Fruit fly (Drosophila melanogaster) whole organism, embryonic: ENCODE data around the gene mEFTs.

Experiments
- Adf1 ChIP-seq: fragments of 200-800 bp; sonication (Bioruptor generic); IDR thresholded peaks from 2 replicates; pipeline ENCODE4 v1.3.6; 2022; ENCODE audit warnings: missing biosample characterization, missing genetic modification characterization
- BtbVII ChIP-seq: fragments of 200-800 bp; sonication (Bioruptor generic); optimal IDR thresholded peaks from 3 replicates; lab custom pipeline; 2017; ENCODE audit warnings: missing biosample characterization, mild to moderate bottlenecking, missing genetic modification characterization
- CG14860 ChIP-seq: fragments of 200-800 bp; sonication (Bioruptor generic); IDR thresholded peaks from 3 replicates; pipeline ENCODE4 v1.3.6; 2022; ENCODE audit warnings: missing biosample characterization, missing genetic modification characterization; ENCODE audit not compliant: partially characterized antibody
- CG1529 ChIP-seq: fragments of 200-800 bp; sonication (Bioruptor generic); optimal IDR thresholded peaks from 3 replicates; lab custom pipeline; 2018; ENCODE audit warnings: missing biosample characterization, missing genetic modification characterization
- CG30403 ChIP-seq: fragments of 200-800 bp; sonication (Bioruptor generic); optimal IDR thresholded peaks from 3 replicates; lab custom pipeline; 2016; ENCODE audit warnings: missing biosample characterization, missing genetic modification characterization
- CG33213 ChIP-seq: fragments of 200-800 bp; sonication (Bioruptor generic); optimal IDR thresholded peaks from 3 replicates; lab custom pipeline; 2016; ENCODE audit warnings: missing biosample characterization, missing genetic modification characterization
- CG6765 ChIP-seq: fragments of 200-800 bp; sonication (Bioruptor generic); optimal IDR thresholded peaks from 3 replicates; lab custom pipeline; 2017; ENCODE audit warnings: missing biosample characterization, mild to moderate bottlenecking, missing genetic modification characterization
- CG6854 ChIP-seq: fragments of 200-800 bp; sonication (Bioruptor generic); optimal IDR thresholded peaks from 3 replicates; lab custom pipeline; 2017; ENCODE audit warnings: missing biosample characterization, mild to moderate bottlenecking, missing genetic modification characterization
- CG7556 ChIP-seq: fragments of 200-800 bp; sonication (Bioruptor generic); optimal IDR thresholded peaks from 2 replicates; lab custom pipeline; 2017; ENCODE audit warnings: missing biosample characterization, mild to moderate bottlenecking, missing genetic modification characterization
- CG8089 ChIP-seq: fragments of 200-800 bp; sonication (Bioruptor generic); optimal IDR thresholded peaks from 3 replicates; lab custom pipeline; 2016; ENCODE audit warnings: missing biosample characterization, missing genetic modification characterization
- CG8924 ChIP-seq: fragments of 200-800 bp; optimal IDR thresholded peaks from 3 replicates; lab custom pipeline; 2019; ENCODE audit warnings: missing biosample characterization, mild to moderate bottlenecking, missing genetic modification characterization, moderate library complexity
- CG9437 ChIP-seq: fragments of 200-800 bp; sonication (Bioruptor generic); optimal IDR thresholded peaks from 2 replicates; lab custom pipeline; 2018; ENCODE audit warnings: missing biosample characterization, mild to moderate bottlenecking, missing genetic modification characterization
- CG9727 ChIP-seq: fragments of 200-800 bp; sonication (Bioruptor generic); optimal IDR thresholded peaks from 3 replicates; lab custom pipeline; 2017; ENCODE audit warnings: missing biosample characterization, mild to moderate bottlenecking, missing genetic modification characterization
- CHES-1-like ChIP-seq: fragments of 200-800 bp; sonication (Bioruptor generic); optimal IDR thresholded peaks from 2 replicates; lab custom pipeline; 2016; ENCODE audit warnings: missing biosample characterization, missing genetic modification characterization
- D19A ChIP-seq: fragments of 200-800 bp; optimal IDR thresholded peaks from 3 replicates; lab custom pipeline; 2019; ENCODE audit warnings: missing biosample characterization, mild to moderate bottlenecking, missing genetic modification characterization, moderate library complexity
- Deaf1 ChIP-seq: fragments of 200-800 bp; optimal IDR thresholded peaks from 3 replicates; lab custom pipeline; 2019; ENCODE audit warnings: missing biosample characterization, mild to moderate bottlenecking, missing genetic modification characterization, moderate library complexity
- Dip3 ChIP-seq: fragments of 200-800 bp; sonication (Bioruptor generic); optimal IDR thresholded peaks from 3 replicates; lab custom pipeline; 2016; ENCODE audit warnings: missing biosample characterization, missing genetic modification characterization
- HLH4C ChIP-seq: fragments of 200-800 bp; sonication (Bioruptor generic); IDR thresholded peaks from 3 replicates; pipeline ENCODE4 v1.3.6; 2022; ENCODE audit warnings: missing biosample characterization, missing genetic modification characterization; ENCODE audit not compliant: partially characterized antibody
- Hr3 ChIP-seq: fragments of 200-800 bp; sonication (Bioruptor generic); optimal IDR thresholded peaks from 3 replicates; lab custom pipeline; 2016; ENCODE audit warnings: missing biosample characterization, missing genetic modification characterization
- MTF-1 ChIP-seq: fragments of 200-800 bp; sonication (Bioruptor generic); optimal IDR thresholded peaks from 2 replicates; lab custom pipeline; 2018; ENCODE audit warnings: missing biosample characterization, mild to moderate bottlenecking, missing genetic modification characterization, borderline replicate concordance
- NFAT ChIP-seq: fragments of 200-800 bp; sonication (Bioruptor generic); IDR thresholded peaks from 2 replicates; pipeline ENCODE4 v1.3.6; 2022; ENCODE audit warnings: missing biosample characterization, missing genetic modification characterization
- Nf-YC ChIP-seq: fragments of 200-800 bp; optimal IDR thresholded peaks from 3 replicates; lab custom pipeline; 2019; ENCODE audit warnings: missing biosample characterization, mild to moderate bottlenecking, missing genetic modification characterization, moderate library complexity
- NfI ChIP-seq: fragments of 200-800 bp; sonication (Bioruptor generic); optimal IDR thresholded peaks from 3 replicates; lab custom pipeline; 2018; ENCODE audit warnings: missing biosample characterization, mild to moderate bottlenecking, missing genetic modification characterization, moderate library complexity
- Opbp ChIP-seq: fragments of 200-800 bp; sonication (Bioruptor generic); IDR thresholded peaks from 3 replicates; pipeline ENCODE4 v1.3.6; 2022; ENCODE audit warnings: missing biosample characterization, missing genetic modification characterization; ENCODE audit not compliant: partially characterized antibody
- Xbp1 ChIP-seq: fragments of 200-800 bp; sonication (Bioruptor generic); optimal IDR thresholded peaks from 3 replicates; lab custom pipeline; 2016; ENCODE audit warnings: missing biosample characterization, mild to moderate bottlenecking, missing genetic modification characterization
- ac ChIP-seq: fragments of 200-800 bp; sonication (Bioruptor generic); optimal IDR thresholded peaks from 3 replicates; lab custom pipeline; 2017; ENCODE audit warnings: missing biosample characterization, mild to moderate bottlenecking, missing genetic modification characterization
- ap ChIP-seq: fragments of 200-800 bp; sonication (Bioruptor generic); IDR thresholded peaks from 2 replicates; pipeline ENCODE4 v1.3.6; 2022; ENCODE audit warnings: missing biosample characterization, missing genetic modification characterization
- br ChIP-seq: fragments of >200 bp; optimal IDR thresholded peaks from 2 replicates; lab custom pipeline; 2017
- caup ChIP-seq: fragments of 200-800 bp; sonication (Bioruptor generic); optimal IDR thresholded peaks from 3 replicates; lab custom pipeline; 2017; ENCODE audit warnings: missing biosample characterization, mild to moderate bottlenecking, missing genetic modification characterization, moderate library complexity; ENCODE audit not compliant: severe bottlenecking
- chm ChIP-seq: fragments of 200-800 bp; sonication (Bioruptor generic); IDR thresholded peaks from 2 replicates; pipeline ENCODE4 v1.3.6; 2022; ENCODE audit warnings: missing biosample characterization, missing genetic modification characterization
- crc ChIP-seq: fragments of 200-800 bp; sonication (Bioruptor generic); optimal IDR thresholded peaks from 2 replicates; lab custom pipeline; 2016; ENCODE audit warnings: missing biosample characterization, missing genetic modification characterization
- dimm ChIP-seq: fragments of 200-800 bp; sonication (Bioruptor generic); IDR thresholded peaks from 2 replicates; pipeline ENCODE4 v1.3.6; 2022; ENCODE audit warnings: missing biosample characterization, missing genetic modification characterization
- dmrt11E ChIP-seq: fragments of 200-800 bp; sonication (Bioruptor generic); optimal IDR thresholded peaks from 3 replicates; lab custom pipeline; 2018; ENCODE audit warnings: missing biosample characterization, mild to moderate bottlenecking, missing genetic modification characterization, moderate library complexity
- dmrt99B ChIP-seq: fragments of 200-800 bp; sonication (Bioruptor generic); optimal IDR thresholded peaks from 2 replicates; lab custom pipeline; 2018; ENCODE audit warnings: missing biosample characterization, mild to moderate bottlenecking, missing genetic modification characterization, moderate library complexity
- dysf ChIP-seq: fragments of 200-800 bp; sonication (Bioruptor generic); IDR thresholded peaks from 3 replicates; pipeline ENCODE4 v1.3.6; 2022; ENCODE audit warnings: missing biosample characterization, missing genetic modification characterization
- emc ChIP-seq: fragments of 200-800 bp; sonication (Bioruptor generic); optimal IDR thresholded peaks from 2 replicates; lab custom pipeline; 2016; ENCODE audit warnings: missing biosample characterization, missing genetic modification characterization
- en ChIP-seq: fragments of 200-800 bp; sonication (Bioruptor generic); optimal IDR thresholded peaks from 2 replicates; lab custom pipeline; 2016; ENCODE audit warnings: missing biosample characterization, missing genetic modification characterization
- esg ChIP-seq: fragments of 200-800 bp; sonication (Bioruptor generic); conservative IDR thresholded peaks from 2 replicates; pipeline ENCODE4 v1.3.6; 2022; ENCODE audit warnings: missing biosample characterization, missing genetic modification characterization
- ftz-f1 ChIP-seq: fragments of 200-800 bp; sonication (Bioruptor generic); optimal IDR thresholded peaks from 2 replicates; lab custom pipeline; 2016; ENCODE audit warnings: missing biosample characterization, missing genetic modification characterization
- gem ChIP-seq: fragments of 200-800 bp; sonication (Bioruptor generic); optimal IDR thresholded peaks from 2 replicates; lab custom pipeline; 2019; ENCODE audit warnings: missing biosample characterization, mild to moderate bottlenecking, missing genetic modification characterization, moderate library complexity
- ham ChIP-seq: fragments of 200-800 bp; sonication (Bioruptor generic); IDR thresholded peaks from 2 replicates; pipeline ENCODE4 v1.3.6; 2022; ENCODE audit warnings: missing biosample characterization, missing genetic modification characterization
- jing ChIP-seq: fragments of 200-800 bp; sonication (Bioruptor generic); optimal IDR thresholded peaks from 2 replicates; lab custom pipeline; 2018; ENCODE audit warnings: missing biosample characterization, mild to moderate bottlenecking, missing genetic modification characterization
- lola ChIP-seq, 3 experiments: fragments of >200 bp in 2 of 3; fragments of 200-800 bp in 1 of 3; sonication (Bioruptor generic) in 1 of 3; optimal IDR thresholded peaks; 2 replicates each; lab custom pipeline; 2017 to 2019; ENCODE audit warnings: missing biosample characterization in 3 of 3, missing genetic modification characterization in 3 of 3, mild to moderate bottlenecking in 1 of 3, moderate library complexity in 1 of 3
- org-1 ChIP-seq: fragments of 200-800 bp; sonication (Bioruptor generic); optimal IDR thresholded peaks from 2 replicates; lab custom pipeline; 2017; ENCODE audit warnings: missing biosample characterization, missing genetic modification characterization
- p53 ChIP-seq: fragments of 200-800 bp; sonication (Bioruptor generic); optimal IDR thresholded peaks from 2 replicates; lab custom pipeline; 2016; ENCODE audit warnings: missing biosample characterization, missing genetic modification characterization
- pb ChIP-seq: fragments of 200-800 bp; sonication (Bioruptor generic); optimal IDR thresholded peaks from 3 replicates; lab custom pipeline; 2016; ENCODE audit warnings: missing biosample characterization, missing genetic modification characterization
- ro ChIP-seq: fragments of 200-800 bp; sonication (Bioruptor generic); IDR thresholded peaks from 2 replicates; pipeline ENCODE4 v1.3.6; 2022; ENCODE audit warnings: missing biosample characterization, missing genetic modification characterization
- shn ChIP-seq: fragments of 200-800 bp; sonication (Bioruptor generic); optimal IDR thresholded peaks from 3 replicates; lab custom pipeline; 2016; ENCODE audit warnings: missing biosample characterization, missing genetic modification characterization
- sisA ChIP-seq: fragments of 200-800 bp; sonication (Bioruptor generic); IDR thresholded peaks from 2 replicates; pipeline ENCODE4 v1.3.6; 2022; ENCODE audit warnings: missing biosample characterization, missing genetic modification characterization
- ssp ChIP-seq: fragments of 200-800 bp; sonication (Bioruptor generic); IDR thresholded peaks from 2 replicates; pipeline ENCODE4 v1.3.6; 2022; ENCODE audit warnings: missing biosample characterization, missing genetic modification characterization
- stc ChIP-seq: fragments of 200-800 bp; sonication (Bioruptor generic); IDR thresholded peaks from 2 replicates; pipeline ENCODE4 v1.3.6; 2022; ENCODE audit warnings: missing biosample characterization, missing genetic modification characterization

mEFTs gene

dm6 chr2L:17484174-17484573, 16.7 kb downstream of the mEFTs start, which contains the start of the genes GCS2beta and CG5131 (continued):
- TF ChIP-seq stc (peak; percentile 85), Hr3 (peak; percentile 94), ro (GFP tag; lab: Robert Waterston, UW) (peak; percentile 75), Nf-YC (tag; lab: Kevin White, UChicago) (no peak), esg (GFP tag; lab: Robert Waterston, UW) (peak; percentile 94), CG14860 (GFP tag; lab: Robert Waterston, UW) (peak; percentile 88), Deaf1 (tag; lab: Kevin White, UChicago) (no peak), CHES-1-like (GFP tag; lab: Kevin White, UChicago) (peak; percentile 98), chm (GFP tag; lab: Robert Waterston, UW) (peak; percentile 71), NFAT (peak; percentile 95), CG9437 (GFP tag; lab: Kevin White, UChicago) (peak; percentile 97), Dip3 (peak; percentile 96), CG30403 (GFP tag; lab: Kevin White, UChicago) (peak; percentile 96), Xbp1 (GFP tag; lab: Kevin White, UChicago) (peak; percentile 97), CG8089 (GFP tag; lab: Kevin White, UChicago) (peak; percentile 90), emc (peak; percentile 92), caup (GFP tag; lab: Kevin White, UChicago) (peak; percentile 90), sisA (GFP tag; lab: Robert Waterston, UW) (peak; percentile 95), HLH4C (GFP tag; lab: Robert Waterston, UW) (peak; percentile 88), NfI (GFP tag; lab: Kevin White, UChicago) (peak; percentile 95), MTF-1 (GFP tag; lab: Kevin White, UChicago) (peak; percentile 73), Opbp (GFP tag; lab: Robert Waterston, UW) (peak; percentile 89), ap (GFP tag; lab: Robert Waterston, UW) (peak; percentile 85), D19A (tag; lab: Kevin White, UChicago) (no peak), jing (peak; percentile 87), ssp (GFP tag; lab: Robert Waterston, UW) (peak; percentile 86), shn (peak; percentile 97), CG33213 (GFP tag; lab: Kevin White, UChicago) (peak; percentile 93), CG6854 (GFP tag; lab: Kevin White, UChicago) (peak; percentile 67), ham (GFP tag; lab: Robert Waterston, UW) (peak; percentile 87), CG1529 (peak; percentile 77), CG9727 (GFP tag; lab: Kevin White, UChicago) (peak; percentile 91), BtbVII (GFP tag; lab: Kevin White, UChicago) (peak; percentile 73), ac (GFP tag; lab: Kevin White, UChicago) (peak; percentile 48), CG7556 (GFP tag; lab: Kevin White, UChicago) (peak; percentile 87), org-1 (peak; percentile 78), ftz-f1 (GFP tag; lab: Kevin White, UChicago) (peak; percentile 58), lola (GFP tag; optimal IDR thresholded peaks at IDR 0.05; lab: Kevin White, UChicago) (peak in 1 of 3 experiments; percentile 84), Adf1 (GFP tag; lab: Robert Waterston, UW) (peak; percentile 74), dmrt99B (tag; lab: Kevin White, UChicago) (peak; percentile 84), dysf (GFP tag; lab: Robert Waterston, UW) (peak; percentile 96), en (GFP tag; lab: Kevin White, UChicago) (peak; percentile 83), CG6765 (GFP tag; lab: Kevin White, UChicago) (peak; percentile 73), CG8924 (tag; lab: Kevin White, UChicago) (peak; percentile 87), crc (GFP tag; lab: Kevin White, UChicago) (peak; percentile 92), dmrt11E (tag; lab: Kevin White, UChicago) (peak; percentile 81), dimm (GFP tag; lab: Robert Waterston, UW) (peak; percentile 67), p53 (GFP tag; lab: Kevin White, UChicago) (peak; percentile 94), gem (peak; percentile 95), pb (peak; percentile 89), br (lab: Kevin White, UChicago) (no peak)
